Worm (Caenorhabditis elegans): ENCODE results near the gene ZK688.11.
A peak's percentile ranks its signal among the peaks of the same experiment; 100 is the strongest.

ZK688.11 gene

DNA sequence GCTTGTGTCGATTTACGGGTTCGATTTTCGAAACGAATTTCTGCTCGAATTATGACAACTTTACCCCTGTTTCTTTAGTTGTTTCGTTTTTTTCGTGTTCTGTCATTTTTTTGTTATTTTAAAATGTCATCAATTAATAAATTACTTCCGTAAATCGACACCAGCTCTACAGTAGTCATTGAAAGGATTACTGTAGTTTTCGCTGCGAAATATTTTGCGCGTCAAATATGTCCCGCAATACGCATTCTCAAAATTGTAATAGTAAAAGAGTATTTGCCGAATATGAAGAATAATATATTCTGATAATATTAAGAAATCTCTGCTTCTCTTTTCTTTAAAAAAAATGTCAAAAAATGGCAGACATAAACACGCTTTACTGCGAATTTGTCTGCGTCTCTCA is 8.5 kb upstream of the ZK688.11 start:
- no peak for TF ChIP-seq ceh-39 (tag; optimal IDR thresholded peaks at IDR 0.05)
- TF ChIP-seq lsy-2 (tag; optimal IDR thresholded peaks at IDR 0.05) = no peak
- no peak for TF ChIP-seq tbx-8 (GFP tag; optimal IDR thresholded peaks at IDR 0.05)
- no peak for TF ChIP-seq blmp-1 (tag; optimal IDR thresholded peaks at IDR 0.05)
- no peak for TF ChIP-seq ceh-83 (GFP tag; optimal IDR thresholded peaks at IDR 0.05)
- no peak for TF ChIP-seq unc-62 (GFP tag; optimal IDR thresholded peaks at IDR 0.05)

DNA sequence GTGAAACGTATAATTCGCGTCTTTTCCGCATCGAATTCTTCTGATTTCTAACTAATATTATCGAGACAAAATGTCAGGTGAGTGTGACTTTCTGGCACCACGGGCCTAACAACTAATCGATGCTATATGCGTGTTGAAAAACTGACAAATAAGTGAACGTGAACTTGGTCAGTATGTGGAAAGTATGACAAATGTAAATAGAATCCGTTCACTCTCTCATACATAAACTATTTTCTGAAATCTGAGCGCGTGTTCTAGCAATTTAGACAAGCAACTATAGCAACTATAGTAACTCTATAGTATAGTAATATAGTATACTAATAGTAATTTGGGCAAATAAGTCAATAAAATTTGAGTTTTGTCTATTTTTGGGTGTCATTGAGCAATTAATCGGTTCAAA is 7.6 kb upstream of the ZK688.11 start:
- TF ChIP-seq drap-1 (GFP tag; optimal IDR thresholded peaks at IDR 0.05) (no peak), ceh-39 (tag; optimal IDR thresholded peaks at IDR 0.05) (no peak), hlh-1 (tag; optimal IDR thresholded peaks at IDR 0.05) (no peak), ztf-11 (tag; optimal IDR thresholded peaks at IDR 0.05) (no peak), cnd-1 (tag; optimal IDR thresholded peaks at IDR 0.05) (no peak), nhr-76 (tag; optimal IDR thresholded peaks at IDR 0.05) (no peak), sem-2 (GFP tag; optimal IDR thresholded peaks at IDR 0.05) (no peak), ceh-83 (GFP tag; optimal IDR thresholded peaks at IDR 0.05) (no peak), nhr-28 (tag; optimal IDR thresholded peaks at IDR 0.05) (no peak), snpc-4 (tag; optimal IDR thresholded peaks at IDR 0.05) (no peak), unc-62 (GFP tag; optimal IDR thresholded peaks at IDR 0.05) (no peak), flh-1 (GFP tag; optimal IDR thresholded peaks at IDR 0.05) (no peak), M03D4.4 (tag; optimal IDR thresholded peaks at IDR 0.05) (no peak), mls-2 (tag; optimal IDR thresholded peaks at IDR 0.05) (no peak), nhr-237 (tag; optimal IDR thresholded peaks at IDR 0.05) (no peak)

DNA sequence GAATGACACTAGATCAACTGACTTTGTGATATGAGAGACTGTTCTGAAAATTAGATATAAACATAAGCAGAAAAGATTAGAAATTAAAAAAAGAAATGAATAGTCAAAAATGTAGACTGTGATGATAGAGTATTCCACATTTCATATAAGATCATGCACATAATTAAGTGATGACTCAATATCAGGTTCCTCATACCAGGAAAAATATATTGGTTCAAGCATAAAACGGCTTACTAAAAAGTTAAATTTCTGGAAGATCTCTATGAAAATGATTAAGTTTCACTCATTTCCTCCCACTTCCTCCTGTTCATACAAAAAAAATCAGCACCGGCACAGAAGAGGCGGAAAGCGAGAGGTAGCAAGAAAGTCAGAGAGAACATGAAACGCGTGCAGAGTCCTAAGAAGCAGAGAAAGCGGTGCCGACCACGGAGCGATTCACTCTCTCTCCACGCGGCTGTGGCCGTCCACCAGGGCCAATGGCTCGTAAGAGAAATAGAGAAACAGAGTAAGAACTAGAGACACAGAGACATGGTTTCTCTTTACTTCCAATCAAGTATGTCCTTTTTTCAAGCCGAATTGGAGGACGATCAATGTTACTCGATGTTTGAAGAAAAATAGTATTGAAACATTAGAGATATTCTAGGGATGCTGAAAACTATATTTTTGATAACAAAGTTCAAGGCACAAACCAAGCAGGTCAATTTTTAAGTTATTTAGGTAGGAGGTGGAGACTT is 7.0 kb upstream of the ZK688.11 start, which contains the start of the genes ZK688.5 and fahd-1:
Gene ZK688.5, minus strand, starts transcription at position 51 of the 734 bp plus-strand sequence.
Gene fahd-1, plus strand, starts transcription at position 684 of the 734 bp plus-strand sequence.
- TF ChIP-seq ceh-83 (GFP tag; optimal IDR thresholded peaks at IDR 0.05) = no peak
- TF ChIP-seq hlh-1 (tag; optimal IDR thresholded peaks at IDR 0.05) = peak; percentile 93
- TF ChIP-seq mls-2 (tag; optimal IDR thresholded peaks at IDR 0.05) = peak; percentile 68
- TF ChIP-seq unc-39 (tag; optimal IDR thresholded peaks at IDR 0.05) = no peak
- no peak for TF ChIP-seq nhr-12 (tag; optimal IDR thresholded peaks at IDR 0.05)
- TF ChIP-seq zip-8 (tag; optimal IDR thresholded peaks at IDR 0.05) = no peak
- TF ChIP-seq pha-4 (tag; optimal IDR thresholded peaks at IDR 0.05) = peak; percentile 71
- no peak for TF ChIP-seq lin-32 (GFP tag; optimal IDR thresholded peaks at IDR 0.05)
- TF ChIP-seq bed-3 (GFP tag; optimal IDR thresholded peaks at IDR 0.05) = no peak
- TF ChIP-seq mab-5 (tag; optimal IDR thresholded peaks at IDR 0.05) = no peak
- peak; percentile 68 for TF ChIP-seq unc-120 (tag; optimal IDR thresholded peaks at IDR 0.05; ENCODE audit: poor library complexity, severe bottlenecking)
- no peak for TF ChIP-seq elt-3 (tag; optimal IDR thresholded peaks at IDR 0.05)
- peak; percentile 8 for TF ChIP-seq ceh-39 (tag; optimal IDR thresholded peaks at IDR 0.05)
- TF ChIP-seq ztf-11 (tag; optimal IDR thresholded peaks at IDR 0.05) = no peak
- no peak for TF ChIP-seq tbx-8 (GFP tag; optimal IDR thresholded peaks at IDR 0.05)
- TF ChIP-seq lin-13 (tag; optimal IDR thresholded peaks at IDR 0.05) = peak; percentile 19
- peak; percentile 59 for TF ChIP-seq ces-1 (GFP tag; optimal IDR thresholded peaks at IDR 0.05)
- peak; percentile 46 for TF ChIP-seq nhr-237 (tag; optimal IDR thresholded peaks at IDR 0.05)
- TF ChIP-seq nhr-76 (tag; optimal IDR thresholded peaks at IDR 0.05) = no peak
- no peak for TF ChIP-seq nhr-28 (tag; optimal IDR thresholded peaks at IDR 0.05)
- TF ChIP-seq ham-2 (GFP tag; optimal IDR thresholded peaks at IDR 0.05) = peak; percentile 74
- peak; percentile 40 for TF ChIP-seq mep-1 (tag; optimal IDR thresholded peaks at IDR 0.05)
- TF ChIP-seq snpc-4 (tag; optimal IDR thresholded peaks at IDR 0.05) = no peak
- TF ChIP-seq sptf-1 (tag; optimal IDR thresholded peaks at IDR 0.05) = no peak
- TF ChIP-seq drap-1 (GFP tag; optimal IDR thresholded peaks at IDR 0.05) = no peak
- no peak for TF ChIP-seq unc-62 (GFP tag; optimal IDR thresholded peaks at IDR 0.05)
- TF ChIP-seq elt-1 (tag; optimal IDR thresholded peaks at IDR 0.05; ENCODE audit: borderline replicate concordance, insufficient read depth) = no peak
- no peak for TF ChIP-seq sem-2 (GFP tag; optimal IDR thresholded peaks at IDR 0.05)
- TF ChIP-seq lsy-2 (tag; optimal IDR thresholded peaks at IDR 0.05) = peak; percentile 56
- TF ChIP-seq cnd-1 (tag; optimal IDR thresholded peaks at IDR 0.05) = peak; percentile 10
- TF ChIP-seq nhr-2 (tag; optimal IDR thresholded peaks at IDR 0.05) = peak; percentile 77
- TF ChIP-seq blmp-1 (tag; optimal IDR thresholded peaks at IDR 0.05) = no peak
- no peak for TF ChIP-seq ceh-43 (GFP tag; optimal IDR thresholded peaks at IDR 0.05)
- TF ChIP-seq flh-1 (GFP tag; optimal IDR thresholded peaks at IDR 0.05) = no peak
- TF ChIP-seq M03D4.4 (tag; optimal IDR thresholded peaks at IDR 0.05) = no peak

Measured in whole organism, mixed stage, embryonic.